Fruit fly (Drosophila melanogaster) whole organism, embryonic: ENCODE measurements around the gene CG15728.

Source experiments
- Abd-B ChIP-seq: fragments of 200-800 bp; sonication (Bioruptor generic); optimal IDR thresholded peaks from 2 replicates; lab custom pipeline; 2018; ENCODE audit warnings: missing biosample characterization, mild to moderate bottlenecking, missing genetic modification characterization, moderate library complexity
- CG10147 ChIP-seq: fragments of 200-800 bp; sonication (Bioruptor generic); optimal IDR thresholded peaks from 2 replicates; lab custom pipeline; 2019; ENCODE audit warnings: missing biosample characterization, mild to moderate bottlenecking, missing genetic modification characterization, moderate library complexity
- CG10209 ChIP-seq: fragments of 200-800 bp; sonication (Bioruptor generic); optimal IDR thresholded peaks from 3 replicates; lab custom pipeline; 2017; ENCODE audit warnings: missing biosample characterization, mild to moderate bottlenecking, missing genetic modification characterization, missing genetic modification reagents
- CG11695 ChIP-seq: fragments of 200-800 bp; sonication (Bioruptor generic); IDR thresholded peaks from 3 replicates; pipeline ENCODE4 v1.3.6; 2022; ENCODE audit warnings: missing biosample characterization, missing genetic modification characterization
- CG12155 ChIP-seq: fragments of 200-800 bp; sonication (Bioruptor generic); optimal IDR thresholded peaks from 3 replicates; lab custom pipeline; 2016; ENCODE audit warnings: missing biosample characterization, missing genetic modification characterization
- CG13296 ChIP-seq: fragments of 200-800 bp; sonication (Bioruptor generic); optimal IDR thresholded peaks from 3 replicates; lab custom pipeline; 2018; ENCODE audit warnings: missing biosample characterization, mild to moderate bottlenecking, missing genetic modification characterization
- CG13424 ChIP-seq: fragments of 200-800 bp; sonication (Bioruptor generic); optimal IDR thresholded peaks from 2 replicates; lab custom pipeline; 2019; ENCODE audit warnings: missing biosample characterization, mild to moderate bottlenecking, missing genetic modification characterization, moderate library complexity
- CG17361 ChIP-seq: fragments of 200-800 bp; sonication (Bioruptor generic); IDR thresholded peaks from 3 replicates; pipeline ENCODE4 v1.3.6; 2022; ENCODE audit warnings: missing biosample characterization, missing genetic modification characterization
- CG17385 ChIP-seq: fragments of 200-800 bp; sonication (Bioruptor generic); optimal IDR thresholded peaks from 3 replicates; lab custom pipeline; 2018; ENCODE audit warnings: missing biosample characterization, mild to moderate bottlenecking, missing genetic modification characterization
- CG1792 ChIP-seq: fragments of 200-800 bp; sonication (Bioruptor generic); optimal IDR thresholded peaks from 2 replicates; lab custom pipeline; 2016; ENCODE audit warnings: missing biosample characterization, missing genetic modification characterization
- CG2129 ChIP-seq: fragments of 200-800 bp; sonication (Bioruptor generic); IDR thresholded peaks from 2 replicates; pipeline ENCODE4 v1.3.6; 2022; ENCODE audit warnings: missing biosample characterization, missing genetic modification characterization; ENCODE audit not compliant: partially characterized antibody
- CG30020 ChIP-seq: fragments of 200-800 bp; optimal IDR thresholded peaks from 2 replicates; lab custom pipeline; 2019; ENCODE audit warnings: missing biosample characterization, mild to moderate bottlenecking, missing genetic modification characterization, moderate library complexity
- CG32532 ChIP-seq: fragments of 200-800 bp; sonication (Bioruptor generic); IDR thresholded peaks from 2 replicates; pipeline ENCODE4 v1.3.6; 2022; ENCODE audit warnings: missing biosample characterization, missing genetic modification characterization
- CG33213 ChIP-seq: fragments of 200-800 bp; sonication (Bioruptor generic); optimal IDR thresholded peaks from 3 replicates; lab custom pipeline; 2016; ENCODE audit warnings: missing biosample characterization, missing genetic modification characterization
- CG3726 ChIP-seq: fragments of 200-800 bp; sonication (Bioruptor generic); IDR thresholded peaks from 3 replicates; pipeline ENCODE4, ENCODE4 v1.3.6; 2022; ENCODE audit warnings: missing biosample characterization, missing genetic modification characterization
- CG6854 ChIP-seq: fragments of 200-800 bp; sonication (Bioruptor generic); optimal IDR thresholded peaks from 3 replicates; lab custom pipeline; 2017; ENCODE audit warnings: missing biosample characterization, mild to moderate bottlenecking, missing genetic modification characterization
- CG7839 ChIP-seq: fragments of 200-800 bp; sonication (Bioruptor generic); optimal IDR thresholded peaks from 3 replicates; lab custom pipeline; 2018; ENCODE audit warnings: missing biosample characterization, mild to moderate bottlenecking, missing genetic modification characterization, moderate library complexity
- CG7928 ChIP-seq: fragments of 200-800 bp; sonication (Bioruptor generic); optimal IDR thresholded peaks from 2 replicates; lab custom pipeline; 2017; ENCODE audit warnings: missing biosample characterization, mild to moderate bottlenecking, missing genetic modification characterization
- CG9727 ChIP-seq: fragments of 200-800 bp; sonication (Bioruptor generic); optimal IDR thresholded peaks from 3 replicates; lab custom pipeline; 2017; ENCODE audit warnings: missing biosample characterization, mild to moderate bottlenecking, missing genetic modification characterization
- Deaf1 ChIP-seq: fragments of 200-800 bp; optimal IDR thresholded peaks from 3 replicates; lab custom pipeline; 2019; ENCODE audit warnings: missing biosample characterization, mild to moderate bottlenecking, missing genetic modification characterization, moderate library complexity
- Dek ChIP-seq: fragments of 200-800 bp; sonication (Bioruptor generic); optimal IDR thresholded peaks from 3 replicates; lab custom pipeline; 2019; ENCODE audit warnings: missing biosample characterization, mild to moderate bottlenecking, missing genetic modification characterization, moderate library complexity
- Dfd ChIP-seq, 2 experiments: fragments of >200 bp; optimal IDR thresholded peaks; 2 replicates each; lab custom pipeline; 2017; ENCODE audit warnings: missing biosample characterization in 2 of 2, missing genetic modification characterization in 2 of 2
- Dip2 ChIP-seq: fragments of 200-800 bp; sonication (Bioruptor generic); IDR thresholded peaks from 2 replicates; pipeline ENCODE4 v1.3.6; 2022; ENCODE audit warnings: missing biosample characterization, missing genetic modification characterization
- Dip3 ChIP-seq: fragments of 200-800 bp; sonication (Bioruptor generic); optimal IDR thresholded peaks from 3 replicates; lab custom pipeline; 2016; ENCODE audit warnings: missing biosample characterization, missing genetic modification characterization
- Doc3 ChIP-seq: fragments of 200-800 bp; sonication (Bioruptor generic); IDR thresholded peaks from 3 replicates; pipeline ENCODE4 v1.3.6; 2022; ENCODE audit warnings: missing biosample characterization, missing genetic modification characterization; ENCODE audit not compliant: partially characterized antibody
- Ets65A ChIP-seq: fragments of 200-800 bp; sonication (Bioruptor generic); peaks from one replicate; lab custom pipeline; 2016; ENCODE audit warnings: missing biosample characterization, missing genetic modification characterization
- GATAe ChIP-seq: fragments of 200-800 bp; sonication (Bioruptor generic); conservative IDR thresholded peaks from 2 replicates; pipeline ENCODE4 v1.3.6; 2022; ENCODE audit warnings: missing biosample characterization, missing genetic modification characterization
- Hand ChIP-seq: fragments of 200-800 bp; sonication (Bioruptor generic); optimal IDR thresholded peaks from 2 replicates; lab custom pipeline; 2017; ENCODE audit warnings: mild to moderate bottlenecking, missing biosample characterization, missing genetic modification reagents, missing genetic modification characterization
- HmgZ ChIP-seq: fragments of 200-800 bp; sonication (Bioruptor generic); optimal IDR thresholded peaks from 2 replicates; lab custom pipeline; 2018; ENCODE audit warnings: missing biosample characterization, mild to moderate bottlenecking, missing genetic modification characterization
- Jarid2 ChIP-seq: fragments of 200-800 bp; sonication (Bioruptor generic); optimal IDR thresholded peaks from 3 replicates; lab custom pipeline; 2017; ENCODE audit warnings: mild to moderate bottlenecking, missing biosample characterization, missing genetic modification reagents, missing genetic modification characterization
- Meics ChIP-seq: fragments of 200-800 bp; sonication (Bioruptor generic); optimal IDR thresholded peaks from 2 replicates; lab custom pipeline; 2017; ENCODE audit warnings: missing biosample characterization, mild to moderate bottlenecking, missing genetic modification characterization
- Scr ChIP-seq: fragments of 200-800 bp; sonication (Bioruptor generic); IDR thresholded peaks from 2 replicates; pipeline ENCODE4 v1.3.6; 2022; ENCODE audit warnings: missing biosample characterization, missing genetic modification characterization; ENCODE audit not compliant: partially characterized antibody
- Sox100B ChIP-seq: fragments of 200-800 bp; sonication (Bioruptor generic); optimal IDR thresholded peaks from 3 replicates; lab custom pipeline; 2018; ENCODE audit warnings: missing biosample characterization, mild to moderate bottlenecking, missing genetic modification characterization
- Xrp1 ChIP-seq: fragments of 200-800 bp; sonication (Bioruptor generic); IDR thresholded peaks from 2 replicates; pipeline ENCODE4 v1.3.6; 2022; ENCODE audit warnings: missing biosample characterization, missing genetic modification characterization
- YL-1 ChIP-seq: fragments of 200-800 bp; sonication (Bioruptor generic); optimal IDR thresholded peaks from 3 replicates; lab custom pipeline; 2017; ENCODE audit warnings: missing biosample characterization, mild to moderate bottlenecking, missing genetic modification characterization
- amos ChIP-seq: fragments of 200-800 bp; sonication (Bioruptor generic); IDR thresholded peaks from 2 replicates; pipeline ENCODE4 v1.3.6; 2022; ENCODE audit warnings: missing biosample characterization, missing genetic modification characterization; ENCODE audit not compliant: partially characterized antibody
- btn ChIP-seq: fragments of 200-800 bp; sonication (Bioruptor generic); optimal IDR thresholded peaks from 2 replicates; lab custom pipeline; 2016; ENCODE audit warnings: missing biosample characterization, missing genetic modification characterization
- chif ChIP-seq, 2 experiments: fragments of 200-800 bp; sonication (Bioruptor generic); optimal IDR thresholded peaks; 3 replicates each; lab custom pipeline; 2016; ENCODE audit warnings: missing biosample characterization in 2 of 2, missing genetic modification characterization in 2 of 2
- gem ChIP-seq: fragments of 200-800 bp; sonication (Bioruptor generic); optimal IDR thresholded peaks from 2 replicates; lab custom pipeline; 2019; ENCODE audit warnings: missing biosample characterization, mild to moderate bottlenecking, missing genetic modification characterization, moderate library complexity
- jing ChIP-seq: fragments of 200-800 bp; sonication (Bioruptor generic); optimal IDR thresholded peaks from 2 replicates; lab custom pipeline; 2018; ENCODE audit warnings: missing biosample characterization, mild to moderate bottlenecking, missing genetic modification characterization
- ken ChIP-seq: fragments of 200-800 bp; sonication (Bioruptor generic); IDR thresholded peaks from 3 replicates; pipeline ENCODE4 v1.3.6; 2022; ENCODE audit warnings: missing biosample characterization, missing genetic modification characterization
- lov ChIP-seq, 2 experiments: fragments of 200-800 bp in 1 of 2; fragments of >200 bp in 1 of 2; sonication (Bioruptor generic) in 1 of 2; IDR thresholded peaks in 1 of 2; optimal IDR thresholded peaks in 1 of 2; 2 replicates in 1 of 2; 3 replicates in 1 of 2; pipeline versions ENCODE4 v1.3.6 to Lab custom; 2017 to 2022; ENCODE audit warnings: missing biosample characterization in 1 of 2, missing genetic modification characterization in 1 of 2
- rib ChIP-seq: fragments of 200-800 bp; sonication (Bioruptor generic); IDR thresholded peaks from 2 replicates; pipeline ENCODE4 v1.3.6; 2022; ENCODE audit warnings: missing biosample characterization, missing genetic modification characterization
- salm ChIP-seq: fragments of 200-800 bp; sonication (Bioruptor generic); optimal IDR thresholded peaks from 2 replicates; lab custom pipeline; 2018; ENCODE audit warnings: missing biosample characterization, mild to moderate bottlenecking, missing genetic modification characterization
- slbo ChIP-seq: fragments of 200-800 bp; sonication (Bioruptor generic); IDR thresholded peaks from 2 replicates; pipeline ENCODE4 v1.3.6; 2022; ENCODE audit warnings: missing biosample characterization, missing genetic modification characterization
- tap ChIP-seq: fragments of 200-800 bp; optimal IDR thresholded peaks from 3 replicates; lab custom pipeline; 2019; ENCODE audit warnings: missing biosample characterization, mild to moderate bottlenecking, missing genetic modification characterization, moderate library complexity
- tna ChIP-seq: fragments of 200-800 bp; sonication (Bioruptor generic); IDR thresholded peaks from 2 replicates; pipeline ENCODE4 v1.3.6; 2022; ENCODE audit warnings: missing biosample characterization, missing genetic modification characterization; ENCODE audit not compliant: partially characterized antibody
- vnd ChIP-seq: fragments of 200-800 bp; sonication (Bioruptor generic); IDR thresholded peaks from 3 replicates; pipeline ENCODE4 v1.3.6; 2022; ENCODE audit warnings: missing biosample characterization, missing genetic modification characterization; ENCODE audit not compliant: partially characterized antibody
- zen2 ChIP-seq: fragments of 200-800 bp; sonication (Bioruptor generic); IDR thresholded peaks from 3 replicates; pipeline ENCODE4 v1.3.6; 2022; ENCODE audit warnings: missing biosample characterization, missing genetic modification characterization; ENCODE audit not compliant: partially characterized antibody
- zfh1 ChIP-seq: fragments of 200-800 bp; sonication (Bioruptor generic); IDR thresholded peaks from 3 replicates; pipeline ENCODE4 v1.3.6; 2022; ENCODE audit warnings: missing biosample characterization, missing genetic modification characterization

Gene CG15728

dm6 chrX:12654288-12654729 is 30.2 kb downstream of the CG15728 start (continued):
- TF ChIP-seq CG9727 (GFP tag; lab: Kevin White, UChicago) (no peak), slbo (GFP tag; lab: Robert Waterston, UW) (no peak), ken (GFP tag; lab: Robert Waterston, UW) (no peak), CG13424 (tag; lab: Kevin White, UChicago) (no peak), Dip3 (no peak), CG13296 (GFP tag; lab: Kevin White, UChicago) (no peak), CG30020 (tag; lab: Kevin White, UChicago) (no peak), HmgZ (tag; lab: Kevin White, UChicago) (peak; percentile 35), jing (GFP tag; lab: Kevin White, UChicago) (no peak), Dek (tag; lab: Kevin White, UChicago) (no peak), CG6854 (no peak), CG32532 (GFP tag; lab: Robert Waterston, UW) (no peak), zfh1 (GFP tag; lab: Robert Waterston, UW) (no peak), YL-1 (GFP tag; lab: Kevin White, UChicago) (peak; percentile 21), Jarid2 (no peak), CG7928 (GFP tag; lab: Kevin White, UChicago) (no peak), Doc3 (GFP tag; lab: Robert Waterston, UW) (no peak), Scr (GFP tag; lab: Robert Waterston, UW) (peak; percentile 56), Deaf1 (tag; lab: Kevin White, UChicago) (no peak), Meics (GFP tag; lab: Kevin White, UChicago) (no peak), CG3726 (GFP tag; lab: Robert Waterston, UW) (no peak), CG10209 (GFP tag; lab: Kevin White, UChicago) (no peak), btn (GFP tag; lab: Kevin White, UChicago) (no peak), Xrp1 (no peak), CG11695 (no peak), GATAe (no peak), tna (no peak; the same call in 1 of the 2 replicates), zen2 (GFP tag; lab: Robert Waterston, UW) (0 out of 3 replicates have a peak, but pooled peaks have one; percentile 18), amos (GFP tag; lab: Robert Waterston, UW) (peak; percentile 37; the same call in 1 of the 2 replicates), salm (tag; lab: Kevin White, UChicago) (peak; percentile 3), CG17361 (GFP tag; lab: Robert Waterston, UW) (no peak), rib (GFP tag; lab: Robert Waterston, UW) (peak; percentile 43; the same call in 1 of the 2 replicates), Ets65A (GFP tag; lab: Kevin White, UChicago) (no peak), CG1792 (GFP tag; lab: Kevin White, UChicago) (no peak), CG17385 (GFP tag; lab: Kevin White, UChicago) (peak; percentile 91), CG7839 (tag; lab: Kevin White, UChicago) (no peak), Hand (no peak), CG2129 (GFP tag; lab: Robert Waterston, UW) (no peak), vnd (GFP tag; lab: Robert Waterston, UW) (0 out of 3 replicates have a peak, but pooled peaks have one; percentile 25), CG33213 (GFP tag; lab: Kevin White, UChicago) (no peak), lov (optimal IDR thresholded peaks at IDR 0.05; lab: Kevin White, UChicago) (no peak), lov (GFP tag; IDR thresholded peaks at IDR 0.05; lab: Robert Waterston, UW) (0 out of 3 replicates have a peak, but pooled peaks have one; percentile 34), Dfd (GFP tag; optimal IDR thresholded peaks at IDR 0.05; lab: Kevin White, UChicago) (no peak), tap (tag; lab: Kevin White, UChicago) (no peak), gem (tag; lab: Kevin White, UChicago) (no peak), chif (GFP tag; optimal IDR thresholded peaks at IDR 0.05; lab: Kevin White, UChicago) (no peak), Dip2 (GFP tag; lab: Robert Waterston, UW) (no peak), Sox100B (GFP tag; lab: Kevin White, UChicago) (no peak), Abd-B (no peak), CG10147 (GFP tag; lab: Kevin White, UChicago) (no peak), CG12155 (peak; percentile 63)
